Worm (Caenorhabditis elegans) whole organism, L4 larva: ENCODE data around the gene T28D6.4.
A peak's percentile ranks its signal among the peaks of the same experiment; 100 is the strongest.

Experiments used
- D1046.2 ChIP-seq: fragments of 200-800 bp; sonication (Bioruptor generic); IDR thresholded peaks from 2 replicates; pipeline ENCODE4 v1.3.6; 2022; ENCODE audit warnings: missing genetic modification characterization, missing compliant biosample characterization
- F37D6.2 ChIP-seq: sonication (generic microtip); optimal IDR thresholded peaks from 2 replicates; lab custom pipeline; 2016; ENCODE audit warnings: mild to moderate bottlenecking, missing genetic modification characterization, missing compliant biosample characterization
- F49E8.2 ChIP-seq: sonication (generic microtip); optimal IDR thresholded peaks from 2 replicates; lab custom pipeline; 2016; ENCODE audit warnings: missing compliant biosample characterization, mild to moderate bottlenecking, missing genetic modification characterization, borderline replicate concordance
- T20F7.1 ChIP-seq: fragments of 200-800 bp; sonication (Bioruptor generic); optimal IDR thresholded peaks from 2 replicates; lab custom pipeline; 2018; ENCODE audit warnings: mild to moderate bottlenecking, missing genetic modification characterization, missing compliant biosample characterization
- Y48G9A.11 ChIP-seq: fragments of 200-800 bp; sonication (Bioruptor generic); IDR thresholded peaks from 2 replicates; pipeline ENCODE4 v1.3.6; 2022; ENCODE audit warnings: missing genetic modification reagents, missing genetic modification characterization, missing compliant biosample characterization
- ceh-20 ChIP-seq: fragments of 200-800 bp; sonication (Bioruptor generic); IDR thresholded peaks from 2 replicates; pipeline ENCODE4 v1.3.6; 2022; ENCODE audit warnings: missing genetic modification reagents, missing genetic modification characterization, missing compliant biosample characterization
- ceh-82 ChIP-seq: sonication (generic microtip); optimal IDR thresholded peaks from 2 replicates; lab custom pipeline; 2017; ENCODE audit warnings: missing biosample characterization, missing genetic modification characterization
- cey-2 ChIP-seq: sonication (generic microtip); optimal IDR thresholded peaks from 3 replicates; lab custom pipeline; 2017; ENCODE audit warnings: missing genetic modification characterization, mild to moderate bottlenecking, missing compliant biosample characterization, antibody characterized with exemption, borderline replicate concordance; ENCODE audit not compliant: insufficient read depth
- ctbp-1 ChIP-seq: fragments of 200-800 bp; sonication (Bioruptor generic); IDR thresholded peaks from 2 replicates; pipeline ENCODE4 v1.3.6; 2022; ENCODE audit warnings: missing genetic modification reagents, missing genetic modification characterization, missing compliant biosample characterization
- daf-12 ChIP-seq: fragments of 150-350 bp; optimal IDR thresholded peaks from 2 replicates; lab custom pipeline; 2014; ENCODE audit warnings: missing biosample characterization, missing genetic modification reagents, missing genetic modification characterization
- daf-16 ChIP-seq, 3 experiments: sonication (generic microtip); optimal IDR thresholded peaks; 2 replicates each; lab custom pipeline; 2016 to 2017; ENCODE audit warnings: missing genetic modification characterization in 3 of 3, missing genetic modification reagents in 3 of 3, mild to moderate bottlenecking in 2 of 3, missing compliant biosample characterization in 2 of 3, missing biosample characterization in 1 of 3, moderate library complexity in 1 of 3
- daf-8 ChIP-seq: fragments of 200-800 bp; sonication (Bioruptor generic); IDR thresholded peaks from 2 replicates; pipeline ENCODE4 v1.3.6; 2022; ENCODE audit warnings: missing genetic modification characterization, missing compliant biosample characterization
- dmd-9 ChIP-seq: fragments of 200-800 bp; sonication (Bioruptor generic); IDR thresholded peaks from 2 replicates; pipeline ENCODE4 v1.3.6; 2022; ENCODE audit warnings: missing genetic modification reagents, missing genetic modification characterization, missing compliant biosample characterization
- dve-1 ChIP-seq: sonication (generic microtip); optimal IDR thresholded peaks from 2 replicates; lab custom pipeline; 2017; ENCODE audit warnings: antibody characterized with exemption, mild to moderate bottlenecking, missing genetic modification characterization, missing compliant biosample characterization; ENCODE audit not compliant: insufficient read depth
- egl-43 ChIP-seq: fragments of 200-800 bp; sonication (Bioruptor generic); IDR thresholded peaks from 2 replicates; pipeline ENCODE4 v1.3.6; 2022; ENCODE audit warnings: missing genetic modification reagents, missing genetic modification characterization, missing compliant biosample characterization
- fkh-10 ChIP-seq: fragments of 150-350 bp; optimal IDR thresholded peaks from 2 replicates; lab custom pipeline; 2014; ENCODE audit warnings: missing biosample characterization, missing genetic modification reagents, missing genetic modification characterization
- gei-8 ChIP-seq: fragments of 200-800 bp; sonication (Bioruptor generic); optimal IDR thresholded peaks from 2 replicates; lab custom pipeline; 2018; ENCODE audit warnings: mild to moderate bottlenecking, missing genetic modification characterization, missing compliant biosample characterization
- hif-1 ChIP-seq, 2 experiments: sonication (generic microtip); optimal IDR thresholded peaks; 2 replicates each; lab custom pipeline; 2016 to 2017; ENCODE audit warnings: missing compliant biosample characterization in 2 of 2, missing genetic modification characterization in 2 of 2, missing genetic modification reagents in 2 of 2, missing genotype in 2 of 2, mild to moderate bottlenecking in 1 of 2
- hlh-11 ChIP-seq: fragments of 200-800 bp; sonication (Bioruptor generic); optimal IDR thresholded peaks from 2 replicates; lab custom pipeline; 2018; ENCODE audit warnings: mild to moderate bottlenecking, missing genetic modification characterization, missing compliant biosample characterization
- hlh-30 ChIP-seq: sonication (generic microtip); optimal IDR thresholded peaks from 2 replicates; lab custom pipeline; 2017; ENCODE audit warnings: antibody characterized with exemption, mild to moderate bottlenecking, missing genetic modification characterization, missing compliant biosample characterization; ENCODE audit not compliant: insufficient read depth
- hmg-1.1 ChIP-seq: fragments of 200-800 bp; sonication (Bioruptor generic); IDR thresholded peaks from 2 replicates; pipeline ENCODE4 v1.3.6; 2022; ENCODE audit warnings: missing genetic modification reagents, missing genetic modification characterization, missing compliant biosample characterization
- jun-1 ChIP-seq: fragments of 150-350 bp; optimal IDR thresholded peaks from 2 replicates; lab custom pipeline; 2014; ENCODE audit warnings: missing biosample characterization, missing genetic modification reagents, missing genetic modification characterization
- lin-29 ChIP-seq: fragments of 200-800 bp; sonication (Bioruptor generic); IDR thresholded peaks from 2 replicates; pipeline ENCODE4 v1.3.6; 2022; ENCODE audit warnings: missing genetic modification reagents, missing genetic modification characterization, missing compliant biosample characterization
- lin-38 ChIP-seq: fragments of 200-800 bp; sonication (Bioruptor generic); IDR thresholded peaks from 2 replicates; pipeline ENCODE4 v1.3.6; 2022; ENCODE audit warnings: missing genetic modification reagents, missing genetic modification characterization, missing compliant biosample characterization
- lir-3 ChIP-seq: sonication (generic microtip); optimal IDR thresholded peaks from 2 replicates; lab custom pipeline; 2016; ENCODE audit warnings: mild to moderate bottlenecking, missing genetic modification characterization, missing compliant biosample characterization
- lsy-2 ChIP-seq, 2 experiments: fragments of 150-350 bp in 1 of 2; sonication (generic microtip) in 1 of 2; optimal IDR thresholded peaks; 2 replicates each; lab custom pipeline; 2014 to 2017; ENCODE audit warnings: missing biosample characterization in 2 of 2, missing genetic modification characterization in 2 of 2
- madf-5 ChIP-seq, 2 experiments: fragments of 200-800 bp; sonication (Bioruptor generic); IDR thresholded peaks; 2 replicates each; pipeline ENCODE4 v1.3.6; 2022; ENCODE audit warnings: missing compliant biosample characterization in 2 of 2, missing genetic modification characterization in 2 of 2
- mdl-1 ChIP-seq, 2 experiments: fragments of 150-350 bp in 1 of 2; sonication (generic microtip) in 1 of 2; optimal IDR thresholded peaks; 2 replicates each; lab custom pipeline; 2014 to 2017; ENCODE audit warnings: missing biosample characterization in 2 of 2, missing genetic modification characterization in 2 of 2
- mep-1 ChIP-seq: fragments of 150-350 bp; sonication (generic microtip); optimal IDR thresholded peaks from 3 replicates; lab custom pipeline; 2014; ENCODE audit warnings: missing biosample characterization, missing genetic modification characterization
- mes-2 ChIP-seq: sonication (generic microtip); optimal IDR thresholded peaks from 2 replicates; lab custom pipeline; 2016; ENCODE audit warnings: missing genotype, mild to moderate bottlenecking, missing genetic modification characterization, missing compliant biosample characterization; ENCODE audit not compliant: poor library complexity, severe bottlenecking
- mxl-2 ChIP-seq: fragments of 200-800 bp; sonication (Bioruptor generic); conservative IDR thresholded peaks from 2 replicates; pipeline ENCODE4 v1.3.6; 2022; ENCODE audit warnings: missing genetic modification reagents, missing genetic modification characterization, missing compliant biosample characterization
- mxl-3 ChIP-seq: fragments of 200-800 bp; sonication (Bioruptor generic); optimal IDR thresholded peaks from 2 replicates; lab custom pipeline; 2018; ENCODE audit warnings: mild to moderate bottlenecking, missing genetic modification characterization, missing compliant biosample characterization
- nhr-28 ChIP-seq: fragments of 150-350 bp; optimal IDR thresholded peaks from 2 replicates; lab custom pipeline; 2014; ENCODE audit warnings: missing biosample characterization, missing genetic modification characterization
- nhr-41 ChIP-seq: fragments of 200-800 bp; sonication (Bioruptor generic); IDR thresholded peaks from 2 replicates; pipeline ENCODE4 v1.3.6; 2022; ENCODE audit warnings: missing genetic modification reagents, missing genetic modification characterization, missing compliant biosample characterization
- nhr-42 ChIP-seq: fragments of 200-800 bp; sonication (Bioruptor generic); IDR thresholded peaks from 2 replicates; pipeline ENCODE4 v1.3.6; 2022; ENCODE audit warnings: missing genetic modification characterization, missing compliant biosample characterization
- pqm-1 ChIP-seq: sonication (generic microtip); optimal IDR thresholded peaks from 2 replicates; lab custom pipeline; 2017; ENCODE audit warnings: missing biosample characterization, missing genetic modification characterization
- rbr-2 ChIP-seq: sonication (generic microtip); optimal IDR thresholded peaks from 2 replicates; lab custom pipeline; 2016; ENCODE audit warnings: missing genotype, missing genetic modification characterization, missing compliant biosample characterization
- saeg-2 ChIP-seq: fragments of 200-800 bp; sonication (Bioruptor generic); IDR thresholded peaks from 2 replicates; pipeline ENCODE4 v1.3.6; 2022; ENCODE audit warnings: missing genetic modification reagents, missing genetic modification characterization, missing compliant biosample characterization
- skn-1 ChIP-seq: fragments of 150-350 bp; optimal IDR thresholded peaks from 2 replicates; lab custom pipeline; 2014; ENCODE audit warnings: missing biosample characterization, missing genetic modification characterization
- unc-130 ChIP-seq: sonication (generic microtip); optimal IDR thresholded peaks from 2 replicates; lab custom pipeline; 2016; ENCODE audit warnings: missing genetic modification reagents, missing genetic modification characterization, missing compliant biosample characterization
- zag-1 ChIP-seq: fragments of 150-350 bp; optimal IDR thresholded peaks from 2 replicates; lab custom pipeline; 2014; ENCODE audit warnings: missing biosample characterization, missing genetic modification characterization
- zfp-2 ChIP-seq: sonication (generic microtip); optimal IDR thresholded peaks from 2 replicates; lab custom pipeline; 2016; ENCODE audit warnings: mild to moderate bottlenecking, missing genetic modification characterization, missing compliant biosample characterization
- zip-11 ChIP-seq: fragments of 200-800 bp; sonication (Bioruptor generic); IDR thresholded peaks from 2 replicates; pipeline ENCODE4 v1.3.6; 2022; ENCODE audit warnings: missing genetic modification characterization, missing compliant biosample characterization
- ztf-7 ChIP-seq: fragments of 150-350 bp; optimal IDR thresholded peaks from 2 replicates; lab custom pipeline; 2014; ENCODE audit warnings: missing biosample characterization, missing genetic modification characterization

Gene T28D6.4

ce11 chrIII:11378450-11378849, 18.2 kb downstream of the T28D6.4 start:
- TF ChIP-seq mep-1 (tag; lab: Kevin White, UChicago) (peak; percentile 5), madf-5 (GFP tag; IDR thresholded peaks at IDR 0.05; lab: Robert Waterston, UW) (no peak)

- TF ChIP-seq daf-16 (GFP tag; optimal IDR thresholded peaks at IDR 0.05; lab: Kevin White, UChicago) (no peak), daf-16 (tag; optimal IDR thresholded peaks at IDR 0.05; lab: Kevin White, UChicago) (no peak), hif-1 (tag; optimal IDR thresholded peaks at IDR 0.05; lab: Kevin White, UChicago) (peak in 1 of 2 experiments; percentile 79)
Measured at ce11 chrIII:11378910-11379309, 18.7 kb downstream of the T28D6.4 start.

- TF ChIP-seq lsy-2 (tag; optimal IDR thresholded peaks at IDR 0.05; lab: Kevin White, UChicago): peak in 1 of 2 experiments; percentile 23
- peak; percentile 28 for TF ChIP-seq mep-1 (tag; lab: Kevin White, UChicago)
- TF ChIP-seq hlh-11 (tag; lab: Kevin White, UChicago): peak; percentile 58
- TF ChIP-seq egl-43 (GFP tag; lab: Robert Waterston, UW): no peak
- no peak for TF ChIP-seq zfp-2 (tag; lab: Kevin White, UChicago)
- TF ChIP-seq ceh-82: no peak
- TF ChIP-seq ztf-7 (tag; lab: Kevin White, UChicago): no peak
- peak; percentile 31 for TF ChIP-seq fkh-10 (GFP tag; lab: Kevin White, UChicago)
- TF ChIP-seq ctbp-1: no peak
- no peak for TF ChIP-seq nhr-42
- TF ChIP-seq ceh-20 (GFP tag; lab: Robert Waterston, UW): no peak
- TF ChIP-seq unc-130 (GFP tag; lab: Kevin White, UChicago): no peak
- TF ChIP-seq gei-8 (GFP tag; lab: Kevin White, UChicago): no peak
- TF ChIP-seq hmg-1.1: 0 out of 2 replicates have a peak, but pooled peaks have one; percentile 8
- no peak for TF ChIP-seq zip-11 (GFP tag; lab: Robert Waterston, UW)
- peak; percentile 33 for TF ChIP-seq hlh-30 (tag; lab: Kevin White, UChicago)
- peak; percentile 88 for TF ChIP-seq mxl-3 (GFP tag; lab: Kevin White, UChicago)
- no peak for TF ChIP-seq daf-12 (tag; lab: Kevin White, UChicago)
- TF ChIP-seq D1046.2 (GFP tag; lab: Robert Waterston, UW): no peak
- TF ChIP-seq cey-2 (tag; lab: Kevin White, UChicago): no peak
- TF ChIP-seq T20F7.1 (GFP tag; lab: Kevin White, UChicago): no peak
- no peak for TF ChIP-seq dmd-9 (GFP tag; lab: Robert Waterston, UW)
- TF ChIP-seq dve-1 (tag; lab: Kevin White, UChicago): no peak
- TF ChIP-seq lin-38 (GFP tag; lab: Robert Waterston, UW): no peak
- TF ChIP-seq daf-8: no peak
- no peak for TF ChIP-seq lir-3
- peak; percentile 27 for TF ChIP-seq mes-2 (tag; lab: Kevin White, UChicago)
- TF ChIP-seq mdl-1 (tag; optimal IDR thresholded peaks at IDR 0.05; lab: Kevin White, UChicago): no peak
- TF ChIP-seq F49E8.2 (tag; lab: Kevin White, UChicago): no peak
- no peak for TF ChIP-seq lin-29
- no peak for TF ChIP-seq mxl-2
- no peak for TF ChIP-seq nhr-41 (GFP tag; lab: Robert Waterston, UW)
- no peak for TF ChIP-seq Y48G9A.11
- TF ChIP-seq zag-1 (tag; lab: Kevin White, UChicago): no peak
- TF ChIP-seq rbr-2 (tag; lab: Kevin White, UChicago): no peak
- no peak for TF ChIP-seq pqm-1
- peak; percentile 21 for TF ChIP-seq nhr-28
- no peak for TF ChIP-seq skn-1 (tag; lab: Kevin White, UChicago)
- TF ChIP-seq F37D6.2 (tag; lab: Kevin White, UChicago): no peak
- TF ChIP-seq jun-1 (tag; lab: Kevin White, UChicago): no peak
- TF ChIP-seq saeg-2 (GFP tag; lab: Robert Waterston, UW): no peak
Measured at ce11 chrIII:11380555-11380954, 20.3 kb downstream of the T28D6.4 start.
